Fruit fly (Drosophila melanogaster) whole organism, embryonic: ENCODE results near the gene Art3.

ENCODE experiments used
- Asciz ChIP-seq: fragments of 200-800 bp; sonication (Bioruptor generic); optimal IDR thresholded peaks from 2 replicates; lab custom pipeline; 2017; ENCODE audit warnings: missing biosample characterization, mild to moderate bottlenecking, missing genetic modification characterization, missing genetic modification reagents
- Bteb2 ChIP-seq: fragments of 200-800 bp; sonication (Bioruptor generic); optimal IDR thresholded peaks from 2 replicates; lab custom pipeline; 2016; ENCODE audit warnings: missing biosample characterization, missing genetic modification characterization
- CG10267 ChIP-seq: fragments of 200-800 bp; sonication (Bioruptor generic); optimal IDR thresholded peaks from 2 replicates; lab custom pipeline; 2018; ENCODE audit warnings: missing biosample characterization, mild to moderate bottlenecking, missing genetic modification characterization, moderate library complexity
- CG10274 ChIP-seq: fragments of 200-800 bp; sonication (Bioruptor generic); optimal IDR thresholded peaks from 3 replicates; lab custom pipeline; 2017; ENCODE audit warnings: missing biosample characterization, mild to moderate bottlenecking, missing genetic modification characterization
- CG11504 ChIP-seq: fragments of 200-800 bp; sonication (Bioruptor generic); optimal IDR thresholded peaks from 3 replicates; lab custom pipeline; 2019; ENCODE audit warnings: missing biosample characterization, mild to moderate bottlenecking, missing genetic modification characterization, moderate library complexity
- CG11723 ChIP-seq: fragments of 200-800 bp; sonication (Bioruptor generic); optimal IDR thresholded peaks from 2 replicates; lab custom pipeline; 2017; ENCODE audit warnings: missing biosample characterization, mild to moderate bottlenecking, missing genetic modification characterization
- CG13287 ChIP-seq: fragments of 200-800 bp; sonication (Bioruptor generic); IDR thresholded peaks from 2 replicates; pipeline ENCODE4 v1.3.6; 2022; ENCODE audit warnings: missing biosample characterization, missing genetic modification characterization; ENCODE audit not compliant: partially characterized antibody
- CG13624 ChIP-seq: fragments of 200-800 bp; sonication (Bioruptor generic); optimal IDR thresholded peaks from 2 replicates; lab custom pipeline; 2016; ENCODE audit warnings: missing biosample characterization, missing genetic modification characterization
- CG15479 ChIP-seq: fragments of 200-800 bp; sonication (Bioruptor generic); optimal IDR thresholded peaks from 3 replicates; lab custom pipeline; 2019; ENCODE audit warnings: missing biosample characterization, mild to moderate bottlenecking, missing genetic modification characterization, moderate library complexity
- CG15601 ChIP-seq: fragments of 200-800 bp; sonication (Bioruptor generic); optimal IDR thresholded peaks from 3 replicates; lab custom pipeline; 2019; ENCODE audit warnings: missing biosample characterization, mild to moderate bottlenecking, missing genetic modification characterization, moderate library complexity
- CG17186 ChIP-seq: fragments of 200-800 bp; sonication (Bioruptor generic); optimal IDR thresholded peaks from 3 replicates; lab custom pipeline; 2017; ENCODE audit warnings: missing biosample characterization, missing genetic modification reagents, missing genetic modification characterization
- CG17568 ChIP-seq: fragments of 200-800 bp; sonication (Bioruptor generic); optimal IDR thresholded peaks from 2 replicates; lab custom pipeline; 2018; ENCODE audit warnings: missing biosample characterization, mild to moderate bottlenecking, missing genetic modification characterization, moderate library complexity
- CG2712 ChIP-seq: fragments of 200-800 bp; optimal IDR thresholded peaks from 3 replicates; lab custom pipeline; 2019; ENCODE audit warnings: missing biosample characterization, mild to moderate bottlenecking, missing genetic modification characterization, moderate library complexity
- CG2889 ChIP-seq: fragments of 200-800 bp; sonication (Bioruptor generic); IDR thresholded peaks from 3 replicates; pipeline ENCODE4 v1.3.6; 2022; ENCODE audit warnings: missing biosample characterization, missing genetic modification characterization
- CG3407 ChIP-seq: fragments of 200-800 bp; sonication (Bioruptor generic); optimal IDR thresholded peaks from 2 replicates; lab custom pipeline; 2018; ENCODE audit warnings: missing biosample characterization, mild to moderate bottlenecking, missing genetic modification characterization
- CG34224 ChIP-seq: fragments of 200-800 bp; sonication (Bioruptor generic); IDR thresholded peaks from 3 replicates; pipeline ENCODE4 v1.3.6; 2022; ENCODE audit warnings: missing biosample characterization, missing genetic modification characterization; ENCODE audit not compliant: partially characterized antibody
- CG3726 ChIP-seq: fragments of 200-800 bp; sonication (Bioruptor generic); IDR thresholded peaks from 3 replicates; pipeline ENCODE4, ENCODE4 v1.3.6; 2022; ENCODE audit warnings: missing biosample characterization, missing genetic modification characterization
- CG3847 ChIP-seq: fragments of 200-800 bp; sonication (Bioruptor generic); IDR thresholded peaks from 2 replicates; pipeline ENCODE4 v1.3.6; 2022; ENCODE audit warnings: missing biosample characterization, missing genetic modification characterization
- CG3995 ChIP-seq: fragments of 200-800 bp; sonication (Bioruptor generic); optimal IDR thresholded peaks from 3 replicates; lab custom pipeline; 2016; ENCODE audit warnings: missing biosample characterization, missing genetic modification characterization
- CG4617 ChIP-seq: fragments of 200-800 bp; sonication (Bioruptor generic); optimal IDR thresholded peaks from 3 replicates; lab custom pipeline; 2016; ENCODE audit warnings: missing biosample characterization, missing genetic modification characterization, borderline replicate concordance
- CG7987 ChIP-seq: fragments of 200-800 bp; sonication (Bioruptor generic); optimal IDR thresholded peaks from 2 replicates; lab custom pipeline; 2018; ENCODE audit warnings: missing biosample characterization, mild to moderate bottlenecking, missing genetic modification characterization, moderate library complexity
- CG8924 ChIP-seq: fragments of 200-800 bp; optimal IDR thresholded peaks from 3 replicates; lab custom pipeline; 2019; ENCODE audit warnings: missing biosample characterization, mild to moderate bottlenecking, missing genetic modification characterization, moderate library complexity
- CG9876 ChIP-seq: fragments of 200-800 bp; sonication (Bioruptor generic); optimal IDR thresholded peaks from 2 replicates; lab custom pipeline; 2016; ENCODE audit warnings: missing biosample characterization, missing genetic modification characterization
- CG9932 ChIP-seq: fragments of 200-800 bp; sonication (Bioruptor generic); IDR thresholded peaks from 2 replicates; pipeline ENCODE4 v1.3.6; 2022; ENCODE audit warnings: missing biosample characterization, missing genetic modification characterization
- CHES-1-like ChIP-seq: fragments of 200-800 bp; sonication (Bioruptor generic); optimal IDR thresholded peaks from 2 replicates; lab custom pipeline; 2016; ENCODE audit warnings: missing biosample characterization, missing genetic modification characterization
- Doc3 ChIP-seq: fragments of 200-800 bp; sonication (Bioruptor generic); IDR thresholded peaks from 3 replicates; pipeline ENCODE4 v1.3.6; 2022; ENCODE audit warnings: missing biosample characterization, missing genetic modification characterization; ENCODE audit not compliant: partially characterized antibody
- Ets97D ChIP-seq: fragments of 200-800 bp; sonication (Bioruptor generic); optimal IDR thresholded peaks from 3 replicates; lab custom pipeline; 2016; ENCODE audit warnings: missing biosample characterization, missing genetic modification characterization
- Hr3 ChIP-seq: fragments of 200-800 bp; sonication (Bioruptor generic); optimal IDR thresholded peaks from 3 replicates; lab custom pipeline; 2016; ENCODE audit warnings: missing biosample characterization, missing genetic modification characterization
- Hsf ChIP-seq: fragments of 200-800 bp; sonication (Bioruptor generic); optimal IDR thresholded peaks from 3 replicates; lab custom pipeline; 2016; ENCODE audit warnings: missing biosample characterization, missing genetic modification characterization
- MBD-R2 ChIP-seq: fragments of 200-800 bp; sonication (Bioruptor generic); IDR thresholded peaks from 2 replicates; pipeline ENCODE4 v1.3.6; 2022; ENCODE audit warnings: missing biosample characterization, missing genetic modification characterization
- Med ChIP-seq: fragments of 200-800 bp; sonication (Bioruptor generic); peaks from one replicate; lab custom pipeline; 2016; ENCODE audit warnings: missing biosample characterization, missing genetic modification characterization, mild to moderate bottlenecking, inconsistent platforms, moderate library complexity
- Nf-YC ChIP-seq: fragments of 200-800 bp; optimal IDR thresholded peaks from 3 replicates; lab custom pipeline; 2019; ENCODE audit warnings: missing biosample characterization, mild to moderate bottlenecking, missing genetic modification characterization, moderate library complexity
- NfI ChIP-seq: fragments of 200-800 bp; sonication (Bioruptor generic); optimal IDR thresholded peaks from 3 replicates; lab custom pipeline; 2018; ENCODE audit warnings: missing biosample characterization, mild to moderate bottlenecking, missing genetic modification characterization, moderate library complexity
- PHDP ChIP-seq: fragments of 200-800 bp; sonication (Bioruptor generic); optimal IDR thresholded peaks from 3 replicates; lab custom pipeline; 2018; ENCODE audit warnings: missing biosample characterization, mild to moderate bottlenecking, missing genetic modification characterization, moderate library complexity
- Poxn ChIP-seq: fragments of 200-800 bp; sonication (Bioruptor generic); IDR thresholded peaks from 2 replicates; pipeline ENCODE4 v1.3.6; 2022; ENCODE audit warnings: missing biosample characterization, missing genetic modification characterization
- Scr ChIP-seq: fragments of 200-800 bp; sonication (Bioruptor generic); IDR thresholded peaks from 2 replicates; pipeline ENCODE4 v1.3.6; 2022; ENCODE audit warnings: missing biosample characterization, missing genetic modification characterization; ENCODE audit not compliant: partially characterized antibody
- Spps ChIP-seq: fragments of 200-800 bp; sonication (Bioruptor generic); optimal IDR thresholded peaks from 2 replicates; lab custom pipeline; 2018; ENCODE audit warnings: missing biosample characterization, mild to moderate bottlenecking, missing genetic modification characterization
- Sry-δ ChIP-seq: fragments of 200-800 bp; sonication (Bioruptor generic); optimal IDR thresholded peaks from 2 replicates; lab custom pipeline; 2016; ENCODE audit warnings: missing biosample characterization, missing genetic modification characterization
- Xbp1 ChIP-seq: fragments of 200-800 bp; sonication (Bioruptor generic); optimal IDR thresholded peaks from 3 replicates; lab custom pipeline; 2016; ENCODE audit warnings: missing biosample characterization, mild to moderate bottlenecking, missing genetic modification characterization
- az2 ChIP-seq: fragments of 200-800 bp; sonication (Bioruptor generic); optimal IDR thresholded peaks from 3 replicates; lab custom pipeline; 2016; ENCODE audit warnings: missing biosample characterization, missing genetic modification characterization
- bab2 ChIP-seq: fragments of 200-800 bp; sonication (Bioruptor generic); optimal IDR thresholded peaks from 2 replicates; lab custom pipeline; 2016; ENCODE audit warnings: missing biosample characterization, missing genetic modification characterization
- nerfin-1 ChIP-seq: fragments of 200-800 bp; sonication (Bioruptor generic); optimal IDR thresholded peaks from 3 replicates; lab custom pipeline; 2019; ENCODE audit warnings: missing biosample characterization, mild to moderate bottlenecking, missing genetic modification characterization, moderate library complexity
- peb ChIP-seq: fragments of 200-800 bp; sonication (Bioruptor generic); IDR thresholded peaks from 2 replicates; pipeline ENCODE4 v1.3.6; 2022; ENCODE audit warnings: missing biosample characterization, missing genetic modification characterization
- pzg ChIP-seq: fragments of 200-800 bp; sonication (Bioruptor generic); optimal IDR thresholded peaks from 3 replicates; lab custom pipeline; 2018; ENCODE audit warnings: missing biosample characterization, mild to moderate bottlenecking, missing genetic modification characterization, moderate library complexity
- repo ChIP-seq: fragments of 200-800 bp; sonication (Bioruptor generic); optimal IDR thresholded peaks from 2 replicates; lab custom pipeline; 2016; ENCODE audit warnings: missing biosample characterization, missing genetic modification characterization
- sna ChIP-seq: fragments of 200-800 bp; sonication (Bioruptor generic); IDR thresholded peaks from 2 replicates; pipeline ENCODE4 v1.3.6; 2022; ENCODE audit warnings: missing biosample characterization, missing genetic modification characterization; ENCODE audit not compliant: partially characterized antibody
- sqz ChIP-seq: fragments of 200-800 bp; sonication (Bioruptor generic); optimal IDR thresholded peaks from 3 replicates; lab custom pipeline; 2018; ENCODE audit warnings: missing biosample characterization, mild to moderate bottlenecking, missing genetic modification characterization
- trem ChIP-seq: fragments of 200-800 bp; optimal IDR thresholded peaks from 3 replicates; lab custom pipeline; 2019; ENCODE audit warnings: missing biosample characterization, mild to moderate bottlenecking, missing genetic modification characterization, moderate library complexity
- vnd ChIP-seq: fragments of 200-800 bp; sonication (Bioruptor generic); IDR thresholded peaks from 3 replicates; pipeline ENCODE4 v1.3.6; 2022; ENCODE audit warnings: missing biosample characterization, missing genetic modification characterization; ENCODE audit not compliant: partially characterized antibody
- zfh2 ChIP-seq: fragments of 200-800 bp; sonication (Bioruptor generic); optimal IDR thresholded peaks from 2 replicates; lab custom pipeline; 2016; ENCODE audit warnings: missing biosample characterization, missing genetic modification characterization

Art3 gene

DNA sequence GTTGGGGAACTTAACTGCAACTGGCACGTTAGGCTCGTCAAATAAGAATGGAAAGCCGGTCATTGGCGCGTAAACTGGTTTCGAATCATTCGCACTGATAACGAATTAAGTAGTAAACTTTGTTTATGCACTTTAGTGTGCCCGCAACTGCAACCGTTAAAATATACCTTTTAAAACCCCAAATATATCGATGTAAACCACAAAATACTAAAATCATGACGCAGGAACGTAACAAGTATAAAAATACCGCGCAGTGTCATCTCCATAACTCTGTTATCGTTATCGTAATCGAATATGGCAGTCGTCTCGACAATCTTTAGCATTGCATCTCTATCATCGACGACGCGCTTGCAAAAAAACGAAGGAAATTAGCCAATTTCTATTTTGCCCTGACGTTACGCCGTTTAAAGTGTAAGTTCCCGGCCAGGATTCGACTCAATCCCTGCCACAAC is 3.9 kb downstream of the Art3 start, which contains the start of the genes CG31344 and Caf1-55 (continued):
- TF ChIP-seq CG9932, result peak; percentile 34; the same call in 1 of the 2 replicates
- TF ChIP-seq CG10274 (GFP tag; lab: Kevin White, UChicago), result no peak
- TF ChIP-seq CG13287, result peak; percentile 92
- TF ChIP-seq CG2889, result no peak
- no peak for TF ChIP-seq Hr3 (GFP tag; lab: Kevin White, UChicago)
- TF ChIP-seq Bteb2, result peak; percentile 8
- TF ChIP-seq Sry-δ (GFP tag; lab: Kevin White, UChicago), result peak; percentile 97
- no peak for TF ChIP-seq Poxn (GFP tag; lab: Robert Waterston, UW)
- peak; percentile 78 for TF ChIP-seq CG3995 (GFP tag; lab: Kevin White, UChicago)
- no peak for TF ChIP-seq CG11504 (tag; lab: Kevin White, UChicago)
- peak; percentile 25 for TF ChIP-seq PHDP (tag; lab: Kevin White, UChicago)
- TF ChIP-seq MBD-R2 (GFP tag; lab: Robert Waterston, UW), result peak; percentile 82
- peak; percentile 42 for TF ChIP-seq CG2712
- TF ChIP-seq Med, result peak; percentile 74
- peak; percentile 38 for TF ChIP-seq CG8924 (tag; lab: Kevin White, UChicago)
- peak; percentile 61; the same call in 2 of the 3 replicates for TF ChIP-seq vnd (GFP tag; lab: Robert Waterston, UW)
- TF ChIP-seq Hsf (GFP tag; lab: Kevin White, UChicago), result peak; percentile 1
- TF ChIP-seq CG15479 (GFP tag; lab: Kevin White, UChicago), result no peak
- no peak for TF ChIP-seq nerfin-1 (tag; lab: Kevin White, UChicago)
- no peak for TF ChIP-seq bab2 (GFP tag; lab: Kevin White, UChicago)
- peak; percentile 9 for TF ChIP-seq Nf-YC (tag; lab: Kevin White, UChicago)
- TF ChIP-seq az2 (GFP tag; lab: Kevin White, UChicago), result peak; percentile 14
- TF ChIP-seq CG4617 (GFP tag; lab: Kevin White, UChicago), result peak; percentile 66
- peak; percentile 78 for TF ChIP-seq CG34224 (GFP tag; lab: Robert Waterston, UW)
- no peak for TF ChIP-seq Spps (tag; lab: Kevin White, UChicago)
- peak; percentile 72 for TF ChIP-seq sna (GFP tag; lab: Robert Waterston, UW)
- TF ChIP-seq CG17568 (GFP tag; lab: Kevin White, UChicago), result no peak
- no peak for TF ChIP-seq CG7987 (GFP tag; lab: Kevin White, UChicago)
- TF ChIP-seq peb (GFP tag; lab: Robert Waterston, UW), result no peak
- TF ChIP-seq NfI (GFP tag; lab: Kevin White, UChicago), result no peak
- TF ChIP-seq Ets97D (GFP tag; lab: Kevin White, UChicago), result peak; percentile 66
- no peak for TF ChIP-seq Asciz (GFP tag; lab: Kevin White, UChicago)
- TF ChIP-seq Doc3 (GFP tag; lab: Robert Waterston, UW), result peak; percentile 68; the same call in 2 of the 3 replicates
- TF ChIP-seq CG11723 (GFP tag; lab: Kevin White, UChicago), result no peak
- TF ChIP-seq zfh2 (GFP tag; lab: Kevin White, UChicago), result peak; percentile 35
- TF ChIP-seq repo (GFP tag; lab: Kevin White, UChicago), result no peak
- peak; percentile 98 for TF ChIP-seq pzg
- no peak for TF ChIP-seq CG3726 (GFP tag; lab: Robert Waterston, UW)
- TF ChIP-seq trem (tag; lab: Kevin White, UChicago), result peak; percentile 85
- no peak for TF ChIP-seq CG9876 (GFP tag; lab: Kevin White, UChicago)
- TF ChIP-seq CG3847 (GFP tag; lab: Robert Waterston, UW), result peak; percentile 38; the same call in 1 of the 2 replicates
- peak; percentile 37 for TF ChIP-seq CG10267 (tag; lab: Kevin White, UChicago)
- peak; percentile 71 for TF ChIP-seq CHES-1-like (GFP tag; lab: Kevin White, UChicago)
- TF ChIP-seq Xbp1 (GFP tag; lab: Kevin White, UChicago), result peak; percentile 28
- TF ChIP-seq CG17186 (GFP tag; lab: Kevin White, UChicago), result peak; percentile 3
- no peak for TF ChIP-seq CG3407 (GFP tag; lab: Kevin White, UChicago)
- TF ChIP-seq CG15601 (tag; lab: Kevin White, UChicago), result peak; percentile 32
- TF ChIP-seq sqz (GFP tag; lab: Kevin White, UChicago), result no peak
- TF ChIP-seq CG13624 (GFP tag; lab: Kevin White, UChicago), result peak; percentile 12
- TF ChIP-seq Scr (GFP tag; lab: Robert Waterston, UW), result peak; percentile 74
